Worm (Caenorhabditis elegans): Measurements from ENCODE around the gene T03E6.9.

The T03E6.9 gene

ce11 chrV:16575900-16576299 is 24.6 kb downstream of the T03E6.9 start, which contains the start of gene str-151:
Gene str-151 (plus strand): TSS chrV:16576200.
- TF ChIP-seq lin-39 (tag; optimal IDR thresholded peaks at IDR 0.05): no peak

ce11 chrV:16573168-16573567 is 27.4 kb downstream of the T03E6.9 start, which contains the start of gene str-149:
Gene str-149 (plus strand): TSS chrV:16573468.
- no peak for TF ChIP-seq nhr-77 (tag; optimal IDR thresholded peaks at IDR 0.05)
- TF ChIP-seq nhr-25 (tag; optimal IDR thresholded peaks at IDR 0.05): no peak
- TF ChIP-seq ZK546.5 (tag; optimal IDR thresholded peaks at IDR 0.05): no peak
- TF ChIP-seq fos-1 (tag; optimal IDR thresholded peaks at IDR 0.05): no peak
- no peak for TF ChIP-seq nhr-23 (tag; optimal IDR thresholded peaks at IDR 0.05)

ce11 chrV:16570697-16571096 is 29.8 kb downstream of the T03E6.9 start, which contains the start of gene nhr-233:
Gene nhr-233 (minus strand): TSS chrV:16570797.
- no peak for TF ChIP-seq lsy-12 (tag; optimal IDR thresholded peaks at IDR 0.05)
- no peak for TF ChIP-seq skn-1 (tag; optimal IDR thresholded peaks at IDR 0.05)
- no peak for TF ChIP-seq nfya-1 (tag; optimal IDR thresholded peaks at IDR 0.05; ENCODE audit: insufficient read depth)
- no peak for TF ChIP-seq daf-12 (tag; optimal IDR thresholded peaks at IDR 0.05)

- no peak for TF ChIP-seq nfya-1 (tag; optimal IDR thresholded peaks at IDR 0.05; ENCODE audit: insufficient read depth)
- no peak for TF ChIP-seq fos-1 (tag; optimal IDR thresholded peaks at IDR 0.05)
- no peak for TF ChIP-seq elt-3 (tag; optimal IDR thresholded peaks at IDR 0.05)
- TF ChIP-seq ceh-16 (tag; optimal IDR thresholded peaks at IDR 0.05): no peak
- no peak for TF ChIP-seq mdl-1 (tag; optimal IDR thresholded peaks at IDR 0.05)
- no peak for TF ChIP-seq zag-1 (tag; optimal IDR thresholded peaks at IDR 0.05)
- no peak for TF ChIP-seq pqm-1 (tag; optimal IDR thresholded peaks at IDR 0.05)
- TF ChIP-seq mml-1 (tag; optimal IDR thresholded peaks at IDR 0.05): no peak
- no peak for TF ChIP-seq nhr-23 (tag; optimal IDR thresholded peaks at IDR 0.05)
These were observed 32.5 kb downstream of the T03E6.9 start for ce11 chrV:16568056-16568455.

ce11 chrV:16565639-16566038 is 34.9 kb downstream of the T03E6.9 start, which contains the start of gene sru-45:
Gene sru-45 (plus strand): TSS chrV:16565939.
- TF ChIP-seq nhr-12 (tag; optimal IDR thresholded peaks at IDR 0.05) (no peak), jun-1 (tag; optimal IDR thresholded peaks at IDR 0.05) (no peak), egl-5 (tag; optimal IDR thresholded peaks at IDR 0.05) (no peak), ztf-11 (tag; optimal IDR thresholded peaks at IDR 0.05) (no peak), eor-1 (tag; optimal IDR thresholded peaks at IDR 0.05) (no peak), daf-12 (tag; optimal IDR thresholded peaks at IDR 0.05) (no peak), zag-1 (tag; optimal IDR thresholded peaks at IDR 0.05) (no peak), ama-1 (optimal IDR thresholded peaks at IDR 0.05) (no peak), lin-15B (tag; optimal IDR thresholded peaks at IDR 0.05) (no peak), nhr-67 (tag; optimal IDR thresholded peaks at IDR 0.05) (no peak), ceh-82 (tag; optimal IDR thresholded peaks at IDR 0.05) (no peak), nhr-28 (tag; optimal IDR thresholded peaks at IDR 0.05) (no peak), nhr-25 (tag; optimal IDR thresholded peaks at IDR 0.05) (no peak)

ce11 chrV:16552929-16553328 is 47.6 kb downstream of the T03E6.9 start, which contains the start of gene Y32B12B.4:
Gene Y32B12B.4 (plus strand): TSS chrV:16553327.
- TF ChIP-seq nfya-1 (tag; optimal IDR thresholded peaks at IDR 0.05; ENCODE audit: insufficient read depth) (no peak), fkh-10 (GFP tag; optimal IDR thresholded peaks at IDR 0.05) (no peak), hmg-11 (tag; optimal IDR thresholded peaks at IDR 0.05) (no peak), ceh-82 (tag; optimal IDR thresholded peaks at IDR 0.05) (no peak), elt-1 (tag; optimal IDR thresholded peaks at IDR 0.05) (no peak), ceh-16 (tag; optimal IDR thresholded peaks at IDR 0.05) (no peak), unc-62 (GFP tag; optimal IDR thresholded peaks at IDR 0.05) (no peak), skn-1 (tag; optimal IDR thresholded peaks at IDR 0.05) (no peak), egl-5 (tag; optimal IDR thresholded peaks at IDR 0.05) (no peak), daf-12 (tag; optimal IDR thresholded peaks at IDR 0.05) (no peak), lsy-12 (tag; optimal IDR thresholded peaks at IDR 0.05) (no peak), unc-39 (tag; optimal IDR thresholded peaks at IDR 0.05) (no peak), pha-4 (tag; optimal IDR thresholded peaks at IDR 0.05) (no peak), aly-2 (tag; optimal IDR thresholded peaks at IDR 0.05) (no peak), lin-39 (tag; optimal IDR thresholded peaks at IDR 0.05) (no peak), fkh-2 (tag; optimal IDR thresholded peaks at IDR 0.05) (no peak), ztf-11 (tag; optimal IDR thresholded peaks at IDR 0.05) (no peak)
